Fruit fly (Drosophila melanogaster): ENCODE measurements around the gene CG14689.

DNA sequence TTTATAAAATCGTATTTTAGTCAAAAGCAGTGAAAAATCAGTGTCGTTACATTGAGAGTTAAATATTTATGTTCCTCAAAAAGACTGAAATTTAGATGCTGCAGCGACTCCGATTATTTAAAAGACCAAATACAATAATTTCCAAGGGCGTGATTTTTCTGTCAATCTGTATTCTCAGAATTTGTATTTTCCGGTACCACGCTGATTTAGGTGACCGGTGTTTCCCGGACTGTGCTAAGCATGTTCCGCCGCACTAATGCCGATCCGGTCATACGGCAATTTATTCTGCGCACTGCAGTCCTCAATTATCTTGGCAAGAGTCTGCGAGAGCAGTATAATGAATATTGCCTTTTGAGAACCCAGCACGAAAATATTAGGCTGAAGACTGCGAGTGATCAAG lies 4.3 kb downstream of the CG14689 start, which contains the start of the genes CG31467 and CG14684:
- TF ChIP-seq psq (optimal IDR thresholded peaks at IDR 0.05) = no peak
- no peak for TF ChIP-seq CG8478 (optimal IDR thresholded peaks at IDR 0.05)
- no peak for TF ChIP-seq Dll (optimal IDR thresholded peaks at IDR 0.05)
- no peak for TF ChIP-seq usp (GFP tag; optimal IDR thresholded peaks at IDR 0.05)

All from whole organism.